Fruit fly (Drosophila melanogaster): Measurements from ENCODE around the gene mtSSB.

Gene mtSSB

DNA sequence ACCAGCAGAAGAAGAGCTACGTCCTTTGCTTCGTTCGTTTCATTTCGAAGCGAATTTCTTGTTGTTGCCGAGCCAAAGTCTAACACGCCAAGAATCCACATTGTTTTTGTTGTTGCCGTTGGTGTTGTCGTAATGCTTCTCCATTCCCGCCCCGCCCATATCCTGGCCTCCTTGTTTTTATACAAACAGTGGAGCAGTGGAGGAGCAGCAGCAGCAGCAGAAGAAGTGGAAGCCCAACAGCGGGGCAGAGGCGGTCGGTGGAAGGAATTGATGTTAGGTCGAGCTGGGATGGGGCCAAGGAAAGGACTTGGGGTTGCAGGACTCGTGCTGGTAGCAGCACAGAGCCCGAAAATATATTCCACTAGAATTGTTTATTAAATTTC lies 10.3 kb upstream of the mtSSB start:
- no peak for TF ChIP-seq noc (tag; optimal IDR thresholded peaks at IDR 0.05)

DNA sequence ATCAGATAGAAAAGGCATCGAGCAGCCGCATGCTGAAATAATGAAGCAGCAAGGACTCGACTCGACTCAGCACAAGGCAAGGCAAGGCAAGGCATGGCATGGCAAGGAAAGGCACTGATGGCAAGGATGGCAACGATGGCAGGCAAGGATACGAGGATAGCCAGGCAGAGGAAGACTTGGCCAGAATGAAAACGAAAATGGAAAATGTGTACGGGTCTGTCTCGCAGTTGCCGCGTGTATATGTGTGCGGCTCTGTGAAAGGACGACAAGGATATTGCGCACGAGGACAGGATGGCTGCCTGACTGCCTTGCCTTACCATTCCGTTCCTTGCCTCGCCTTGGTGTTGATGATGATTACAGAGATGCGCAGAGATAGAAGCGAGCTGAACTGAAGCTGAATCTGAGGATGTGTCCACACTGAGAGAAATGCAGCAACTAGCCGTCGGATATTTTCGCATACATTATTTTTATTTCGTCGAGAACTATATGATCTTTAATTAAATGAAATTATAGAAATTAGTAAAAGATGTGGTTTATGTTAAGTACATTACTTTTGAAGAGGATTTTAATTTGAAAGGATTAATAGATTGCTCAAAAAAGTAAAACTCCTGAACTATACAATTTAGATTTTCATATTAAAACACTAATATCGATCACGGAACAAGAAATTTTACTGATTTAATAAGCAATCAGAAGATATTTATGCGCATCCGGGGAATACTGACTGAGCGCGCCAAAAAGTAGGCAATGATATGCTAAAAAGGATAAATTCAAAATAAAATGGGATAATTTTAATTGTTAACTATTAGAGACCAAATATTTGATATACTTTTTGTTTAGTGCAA lies 9.6 kb upstream of the mtSSB start:
- no peak for TF ChIP-seq noc (tag; optimal IDR thresholded peaks at IDR 0.05)

DNA sequence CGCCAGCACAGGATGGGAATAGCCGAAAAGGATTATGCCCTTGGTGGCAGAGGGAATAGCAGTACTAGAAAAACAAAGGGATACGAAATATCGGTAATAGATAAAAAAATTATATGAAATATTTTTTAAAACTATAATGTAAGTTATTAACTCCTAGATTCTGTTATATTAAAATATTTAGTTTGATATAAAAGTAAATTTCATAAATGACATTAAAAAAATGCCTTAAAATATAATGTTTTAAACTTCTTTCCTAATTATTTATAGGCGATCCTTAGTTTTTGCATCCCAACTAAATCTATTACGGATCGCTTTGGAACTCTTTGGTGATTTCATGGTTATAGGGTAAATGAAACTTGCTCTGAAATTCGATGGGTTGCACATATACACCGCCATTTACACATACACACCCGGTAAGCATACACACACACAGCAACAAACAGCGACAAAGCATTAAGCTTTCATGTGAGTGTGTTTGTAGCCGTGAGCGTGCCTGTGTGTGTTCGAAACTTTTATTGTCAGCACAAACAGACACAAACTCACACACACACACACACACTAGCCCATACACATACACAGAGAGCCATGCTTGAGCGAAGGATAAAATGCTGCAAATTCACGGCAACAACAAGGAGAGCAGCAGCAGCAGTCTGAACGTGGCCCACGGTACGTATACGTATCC lies 8.9 kb upstream of the mtSSB start:
- no peak for TF ChIP-seq noc (tag; optimal IDR thresholded peaks at IDR 0.05)

DNA sequence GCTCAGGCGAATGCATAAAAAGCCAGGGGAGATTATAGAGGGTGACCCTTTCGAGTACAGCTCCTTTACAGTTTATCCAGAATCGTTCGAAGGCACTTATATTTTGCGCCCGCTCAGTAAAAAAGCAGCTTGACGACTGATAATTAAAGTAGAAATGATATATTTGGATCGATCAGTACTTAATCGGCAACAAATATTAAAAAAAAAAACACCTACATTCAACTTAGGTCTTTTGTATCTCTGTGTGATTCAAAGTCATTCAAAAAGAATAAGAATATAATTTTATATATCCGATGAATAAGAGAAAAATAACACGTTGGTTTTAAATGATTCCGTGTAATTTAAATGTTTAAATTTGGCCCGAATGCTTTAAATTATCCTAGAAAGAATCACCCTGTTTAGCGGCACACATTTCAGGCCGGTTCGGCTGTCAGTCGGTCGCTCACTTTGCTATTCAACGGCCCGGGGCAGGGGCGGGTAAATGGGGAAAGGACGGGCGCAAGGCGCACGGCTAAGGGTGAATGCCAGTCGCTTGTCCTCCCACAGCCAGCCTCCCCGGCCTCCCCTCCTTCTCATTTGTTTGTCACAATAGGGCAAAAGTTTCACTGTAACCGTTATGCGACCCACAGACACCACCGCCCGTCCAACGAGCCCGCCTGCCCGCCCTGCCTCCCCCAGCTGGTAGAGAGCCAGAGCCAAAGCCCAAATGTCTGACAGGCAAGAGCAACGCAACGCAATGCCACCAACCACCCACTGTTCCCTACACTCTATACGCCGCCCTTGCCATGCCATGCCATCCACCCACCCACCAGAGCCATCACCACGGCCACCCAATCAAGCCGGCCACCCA lies 8.0 kb upstream of the mtSSB start:
- no peak for TF ChIP-seq noc (tag; optimal IDR thresholded peaks at IDR 0.05)

DNA sequence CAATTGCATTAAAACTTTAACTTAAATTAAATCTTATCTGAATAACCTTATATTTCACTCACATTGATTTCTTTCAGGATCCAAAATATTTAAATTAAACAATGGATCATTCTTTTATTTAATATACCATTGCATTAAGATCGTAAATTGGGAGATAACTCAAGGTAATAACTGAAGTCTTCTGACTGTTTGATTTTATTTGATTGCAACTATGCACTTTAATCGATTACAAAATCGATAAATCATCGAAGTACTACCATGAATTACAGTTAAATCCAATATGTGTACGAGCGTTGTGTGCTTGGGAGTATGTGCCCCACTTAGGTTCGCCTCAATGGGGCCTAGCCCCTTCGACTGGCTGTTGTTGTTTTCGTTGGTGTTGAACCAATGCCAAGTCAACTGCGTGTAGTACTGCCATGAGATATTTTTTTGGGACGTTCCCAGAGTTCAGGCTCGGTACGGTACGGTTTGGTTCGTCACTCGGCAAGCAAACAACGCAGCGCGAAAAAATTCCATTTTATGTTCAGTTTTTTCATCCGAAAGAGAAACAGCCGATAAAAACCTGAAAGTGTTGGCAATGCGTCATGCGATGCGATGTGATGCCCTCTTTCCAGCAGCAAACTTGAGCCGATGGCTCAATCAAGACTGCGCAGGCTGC lies 7.0 kb upstream of the mtSSB start:
- no peak for TF ChIP-seq noc (tag; optimal IDR thresholded peaks at IDR 0.05)

DNA sequence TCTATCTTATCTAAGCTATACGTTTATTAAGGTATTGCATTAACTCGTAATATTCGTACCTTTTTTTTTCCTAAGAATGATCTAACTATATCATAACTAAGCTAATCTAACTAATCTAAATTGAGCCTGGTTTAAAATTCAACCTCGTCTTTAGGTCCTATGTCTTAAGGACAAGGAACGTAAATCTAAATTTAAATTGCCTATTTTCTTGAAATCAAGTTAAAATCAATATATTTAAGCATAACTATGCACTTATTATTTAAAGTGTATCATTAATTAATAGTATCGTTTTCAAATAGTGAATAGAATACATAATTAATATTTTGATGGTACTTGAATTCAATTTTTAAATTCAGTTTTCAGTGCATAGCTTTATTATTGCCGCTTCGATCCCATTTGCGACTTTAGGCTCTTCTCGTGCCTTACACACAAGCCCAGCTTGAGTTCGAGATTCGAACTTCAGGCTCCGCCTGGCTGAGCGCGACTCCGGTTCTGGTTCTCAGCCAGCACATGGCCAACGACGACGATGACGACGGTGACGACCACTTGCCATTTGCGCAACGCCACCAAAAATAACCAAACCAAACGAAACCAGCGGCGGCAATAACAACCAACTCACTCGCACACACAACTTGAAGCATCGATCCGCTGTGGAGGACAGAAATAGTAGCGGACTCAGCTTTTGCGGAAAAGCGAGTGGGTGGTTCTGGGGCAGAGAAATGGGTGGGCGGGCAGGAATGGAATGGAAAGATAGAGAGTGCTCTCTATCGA lies 5.9 kb upstream of the mtSSB start:
- TF ChIP-seq noc (tag; optimal IDR thresholded peaks at IDR 0.05) = no peak

DNA sequence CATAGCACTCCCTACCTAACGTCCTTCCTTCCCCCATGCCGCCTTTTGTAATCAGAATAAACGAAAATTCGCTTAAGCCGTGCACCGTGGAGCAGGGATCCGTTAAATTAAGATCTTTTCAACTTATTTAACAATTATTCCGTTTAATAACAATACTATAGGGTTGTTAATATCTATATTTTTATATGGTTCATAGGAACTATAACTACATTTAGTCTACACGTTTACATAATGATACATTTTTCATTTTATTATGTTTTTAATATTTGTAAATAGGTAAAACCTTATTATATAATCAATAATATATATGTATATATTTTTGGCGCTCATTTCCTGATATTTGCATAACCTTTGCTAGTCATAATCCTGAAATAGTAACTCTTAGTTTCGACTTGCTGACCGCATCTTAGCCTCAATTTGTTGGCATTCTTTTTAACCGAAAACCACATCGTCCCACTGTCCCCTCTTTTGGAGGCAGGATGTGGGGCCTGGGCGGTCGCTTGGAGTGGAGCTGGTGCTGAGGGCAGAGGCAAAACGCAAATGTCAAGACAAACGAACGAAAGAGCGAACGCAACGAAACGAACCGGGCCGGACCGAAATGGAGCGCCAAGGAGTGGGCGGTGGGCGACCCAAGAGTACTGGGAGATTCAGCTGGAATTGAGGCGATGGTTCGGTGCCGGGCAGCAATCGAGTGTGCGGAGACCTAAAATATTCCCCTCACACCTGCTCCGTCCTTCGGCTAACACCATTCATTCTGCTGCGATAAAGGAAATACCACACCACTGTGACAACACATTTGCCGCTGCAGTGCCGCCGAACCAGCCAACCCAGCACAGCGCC lies 4.9 kb upstream of the mtSSB start:
- TF ChIP-seq noc (tag; optimal IDR thresholded peaks at IDR 0.05) = no peak

DNA sequence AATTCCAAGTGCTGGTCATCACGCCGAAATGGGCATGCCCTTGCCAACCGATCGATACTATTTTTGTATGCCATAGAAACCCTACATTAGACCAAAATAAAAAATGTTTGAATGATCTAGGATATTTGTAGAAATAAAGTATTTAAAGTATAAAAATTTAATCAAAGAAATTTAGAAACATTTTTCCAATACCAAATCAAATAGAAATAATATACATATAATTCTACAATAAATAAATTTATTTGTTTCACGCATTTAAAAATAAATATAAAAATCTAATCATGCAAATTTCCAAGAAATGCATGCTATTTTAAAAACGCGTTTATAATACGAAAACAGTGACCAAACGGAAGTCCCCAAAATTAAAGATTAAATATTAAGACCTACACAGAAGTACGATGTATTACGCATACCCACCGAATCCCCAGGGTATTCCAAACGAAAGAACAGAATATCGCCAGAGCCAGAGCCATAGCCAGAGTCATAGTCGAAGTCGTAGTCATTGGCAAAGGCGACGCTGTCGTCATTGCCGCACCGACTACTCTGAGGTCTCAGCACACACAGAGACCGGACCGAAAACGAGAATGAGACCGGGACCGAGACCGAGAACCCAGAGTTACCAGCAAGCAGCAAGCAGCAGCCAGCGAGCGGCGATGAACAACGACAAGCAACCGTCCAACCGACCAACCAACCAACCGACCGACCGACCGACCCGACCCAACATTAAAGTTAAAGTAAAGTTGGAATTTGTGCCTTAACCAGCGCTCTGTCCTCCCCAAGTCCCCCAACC lies 4.1 kb upstream of the mtSSB start:
- peak; percentile 36 for TF ChIP-seq noc (tag; optimal IDR thresholded peaks at IDR 0.05)

DNA sequence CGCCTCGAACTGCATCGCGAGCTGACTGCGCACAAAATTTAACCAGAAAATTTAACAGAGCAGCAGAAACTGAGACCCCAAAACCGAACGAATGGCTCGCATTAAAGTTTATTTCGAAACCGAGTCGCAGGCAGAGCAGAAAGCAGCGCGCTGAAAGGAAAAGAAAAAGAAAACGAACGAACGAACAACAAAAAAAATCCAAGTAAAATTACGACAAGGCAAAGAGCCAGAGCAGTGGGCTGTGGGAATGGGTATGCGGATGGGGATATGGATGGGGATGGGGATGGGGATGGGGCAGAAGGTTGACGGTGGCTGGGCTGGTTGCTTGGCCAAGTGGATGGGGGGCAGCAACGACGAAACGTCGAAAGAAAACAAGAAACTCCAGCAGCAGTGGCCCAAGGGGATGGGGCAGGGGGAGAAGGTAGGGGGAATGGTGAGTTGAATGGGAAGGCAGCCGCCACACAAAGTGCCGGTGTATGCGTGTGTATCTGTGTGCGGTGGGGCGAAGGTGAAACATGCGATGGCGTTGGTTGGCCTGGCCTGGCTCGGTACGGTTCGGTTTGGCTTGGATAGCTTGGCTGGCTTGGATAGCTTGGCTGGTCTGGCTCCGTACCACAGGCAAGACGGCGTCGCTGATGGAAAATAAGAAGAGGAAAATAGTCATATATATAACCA lies 3.2 kb upstream of the mtSSB start:
- TF ChIP-seq noc (tag; optimal IDR thresholded peaks at IDR 0.05) = no peak

DNA sequence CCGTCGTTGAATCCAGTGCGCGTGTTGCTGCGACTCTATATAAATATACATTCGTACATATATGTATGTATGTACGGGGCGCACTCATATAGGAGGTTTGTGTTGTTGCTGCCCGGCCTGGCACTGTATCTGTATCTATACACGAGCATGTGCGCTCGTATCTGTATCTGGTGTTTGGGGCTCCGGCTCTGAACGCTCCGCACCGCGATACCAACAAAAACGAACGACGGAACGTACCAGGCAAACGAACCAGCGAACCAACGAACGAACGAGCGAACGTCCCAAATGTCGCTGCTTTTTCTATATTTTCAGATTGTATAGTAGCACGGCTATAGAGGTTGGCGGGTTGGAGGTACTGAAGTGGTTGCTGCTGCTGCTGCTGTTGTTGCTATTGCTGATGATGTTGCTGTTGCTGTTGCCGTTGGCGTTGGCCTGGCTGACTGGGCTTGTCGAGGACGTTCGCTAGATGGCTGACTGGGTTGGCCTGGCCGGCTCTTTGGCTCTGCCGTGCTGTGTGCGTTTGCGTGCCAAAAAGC lies 2.1 kb upstream of the mtSSB start:
- peak; percentile 35 for TF ChIP-seq noc (tag; optimal IDR thresholded peaks at IDR 0.05)

DNA sequence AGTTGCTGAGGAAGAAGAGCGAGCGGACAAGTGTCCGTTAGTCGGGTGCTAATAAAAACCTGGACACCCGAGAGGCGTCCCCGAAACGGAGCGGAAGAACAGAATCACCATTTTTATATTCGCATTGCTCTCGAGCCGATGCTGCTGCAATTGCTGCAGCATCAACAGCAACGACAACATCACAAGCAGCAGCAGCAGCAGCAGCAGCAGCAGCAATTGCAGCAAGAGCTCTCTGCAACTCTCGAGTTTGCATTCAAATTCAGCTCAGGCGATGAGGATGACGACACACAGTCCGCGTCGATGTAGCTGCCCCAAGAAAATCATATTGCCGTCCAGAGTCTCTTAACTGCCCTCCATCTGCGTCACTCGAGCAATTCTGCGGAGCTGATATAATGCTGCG lies 1.1 kb upstream of the mtSSB start:
- no peak for TF ChIP-seq noc (tag; optimal IDR thresholded peaks at IDR 0.05)

DNA sequence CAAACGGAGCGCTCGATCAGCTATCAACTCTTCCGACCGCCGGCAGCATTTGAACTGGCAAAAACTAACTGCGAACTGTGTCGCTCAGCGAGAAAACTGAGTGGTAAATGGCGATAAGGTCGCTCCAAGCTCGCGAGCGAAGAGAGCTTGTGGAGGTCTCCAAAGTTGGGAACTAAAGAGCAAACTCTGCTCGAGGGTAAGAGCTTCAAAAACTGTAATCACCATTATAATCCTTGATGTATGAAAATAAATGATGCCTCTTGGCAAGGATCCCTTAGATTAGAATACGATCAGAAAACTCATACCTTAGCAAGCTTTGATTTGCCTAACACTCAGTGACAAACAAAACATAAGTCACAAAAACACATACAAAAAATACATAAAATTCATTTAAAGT lies 2.0 kb downstream of the mtSSB start, which contains the start of the genes CG6126 and CG31287:
TSS of gene CG6126 (minus strand) at position 59 of the 397 bp plus-strand sequence.
TSS of gene CG31287 (plus strand) at position 347 of the 397 bp plus-strand sequence.
- TF ChIP-seq noc (tag; optimal IDR thresholded peaks at IDR 0.05) = no peak

Data from whole organism, larva.